Worm (Caenorhabditis elegans) whole organism, L2 larva: Measurements from ENCODE around the gene Y49A3A.4.

ENCODE experiments used
- F13H6.1 ChIP-seq: sonication (generic microtip); optimal IDR thresholded peaks from 2 replicates; lab custom pipeline; 2016; ENCODE audit warnings: missing genetic modification characterization, missing compliant biosample characterization
- R02D3.7 ChIP-seq: fragments of 150-350 bp; optimal IDR thresholded peaks from 2 replicates; lab custom pipeline; 2014; ENCODE audit warnings: missing biosample characterization, missing genetic modification characterization
- ZK546.5 ChIP-seq: sonication (generic microtip); optimal IDR thresholded peaks from 2 replicates; lab custom pipeline; 2017; ENCODE audit warnings: missing biosample characterization, missing genetic modification characterization
- alr-1 ChIP-seq: fragments of 150-350 bp; optimal IDR thresholded peaks from 2 replicates; lab custom pipeline; 2014; ENCODE audit warnings: missing biosample characterization, missing genetic modification characterization
- aly-2 ChIP-seq: fragments of 150-350 bp; optimal IDR thresholded peaks from 2 replicates; lab custom pipeline; 2014; ENCODE audit warnings: missing biosample characterization, missing genetic modification characterization
- ama-1 ChIP-seq: fragments of 150-350 bp; optimal IDR thresholded peaks from 2 replicates; lab custom pipeline; 2018; ENCODE audit warnings: inconsistent platforms
- blmp-1 ChIP-seq: sonication (generic microtip); optimal IDR thresholded peaks from 2 replicates; lab custom pipeline; 2017; ENCODE audit warnings: missing genetic modification characterization, mild to moderate bottlenecking, missing compliant biosample characterization, antibody characterized with exemption, moderate library complexity; ENCODE audit not compliant: insufficient read depth
- ceh-16 ChIP-seq: fragments of 150-350 bp; optimal IDR thresholded peaks from 2 replicates; lab custom pipeline; 2014; ENCODE audit warnings: missing biosample characterization, missing genetic modification characterization
- crh-2 ChIP-seq: sonication (generic microtip); optimal IDR thresholded peaks from 2 replicates; lab custom pipeline; 2017; ENCODE audit warnings: missing biosample characterization, missing genetic modification characterization
- dmd-4 ChIP-seq: sonication (generic microtip); optimal IDR thresholded peaks from 2 replicates; lab custom pipeline; 2017; ENCODE audit warnings: missing biosample characterization, missing genetic modification characterization
- egl-27 ChIP-seq: sonication (generic microtip); optimal IDR thresholded peaks from 3 replicates; lab custom pipeline; 2017; ENCODE audit warnings: missing biosample characterization, missing genetic modification reagents, missing genetic modification characterization
- elt-1 ChIP-seq: fragments of 150-350 bp; optimal IDR thresholded peaks from 2 replicates; lab custom pipeline; 2014; ENCODE audit warnings: missing biosample characterization, missing genetic modification characterization
- elt-3 ChIP-seq: sonication (generic microtip); optimal IDR thresholded peaks from 2 replicates; lab custom pipeline; 2017; ENCODE audit warnings: missing biosample characterization, missing genetic modification characterization
- fos-1 ChIP-seq: fragments of 150-350 bp; optimal IDR thresholded peaks from 2 replicates; lab custom pipeline; 2014; ENCODE audit warnings: missing biosample characterization, missing genetic modification characterization
- gmeb-1 ChIP-seq: fragments of 150-350 bp; optimal IDR thresholded peaks from 2 replicates; lab custom pipeline; 2014; ENCODE audit warnings: missing biosample characterization, missing genetic modification characterization
- lin-11 ChIP-seq: fragments of 150-350 bp; sonication (generic microtip); optimal IDR thresholded peaks from 2 replicates; lab custom pipeline; 2014; ENCODE audit warnings: missing biosample characterization, missing genetic modification characterization, inconsistent platforms, mixed read lengths
- lin-13 ChIP-seq: fragments of 150-350 bp; optimal IDR thresholded peaks from 2 replicates; lab custom pipeline; 2014; ENCODE audit warnings: missing biosample characterization, missing genetic modification reagents, missing genetic modification characterization
- lin-39 ChIP-seq: fragments of 150-350 bp; optimal IDR thresholded peaks from 2 replicates; lab custom pipeline; 2014; ENCODE audit warnings: missing biosample characterization, missing genetic modification reagents, missing genetic modification characterization
- lsy-2 ChIP-seq, 2 experiments: fragments of 150-350 bp in 1 of 2; sonication (generic microtip) in 1 of 2; optimal IDR thresholded peaks; 2 replicates each; lab custom pipeline; 2014 to 2017; ENCODE audit warnings: missing biosample characterization in 2 of 2, missing genetic modification characterization in 2 of 2
- mab-5 ChIP-seq: fragments of 150-350 bp; optimal IDR thresholded peaks from 2 replicates; lab custom pipeline; 2014; ENCODE audit warnings: missing biosample characterization, missing genetic modification characterization
- mbf-1 ChIP-seq: sonication (generic microtip); optimal IDR thresholded peaks from 2 replicates; lab custom pipeline; 2017; ENCODE audit warnings: missing biosample characterization, missing genetic modification characterization
- mdl-1 ChIP-seq, 2 experiments: fragments of 150-350 bp in 1 of 2; sonication (generic microtip) in 1 of 2; optimal IDR thresholded peaks; 2 replicates each; lab custom pipeline; 2017; ENCODE audit warnings: missing biosample characterization in 2 of 2, missing genetic modification characterization in 2 of 2
- nhr-10 ChIP-seq: sonication (generic microtip); optimal IDR thresholded peaks from 2 replicates; lab custom pipeline; 2017; ENCODE audit warnings: missing biosample characterization, missing genetic modification characterization
- nhr-11 ChIP-seq: fragments of 150-350 bp; optimal IDR thresholded peaks from 2 replicates; lab custom pipeline; 2014; ENCODE audit warnings: missing biosample characterization, missing genetic modification characterization
- nhr-12 ChIP-seq: fragments of 150-350 bp; optimal IDR thresholded peaks from 2 replicates; lab custom pipeline; 2014; ENCODE audit warnings: missing biosample characterization, missing genetic modification characterization
- nhr-129 ChIP-seq: fragments of 150-350 bp; optimal IDR thresholded peaks from 2 replicates; lab custom pipeline; 2014; ENCODE audit warnings: missing biosample characterization, missing genetic modification characterization
- nhr-21 ChIP-seq: fragments of 150-350 bp; optimal IDR thresholded peaks from 2 replicates; lab custom pipeline; 2014; ENCODE audit warnings: missing biosample characterization, missing genetic modification characterization
- nhr-23 ChIP-seq: fragments of 150-350 bp; optimal IDR thresholded peaks from 2 replicates; lab custom pipeline; 2014; ENCODE audit warnings: missing biosample characterization, missing genetic modification reagents, missing genetic modification characterization
- nhr-237 ChIP-seq: fragments of 150-350 bp; optimal IDR thresholded peaks from 2 replicates; lab custom pipeline; 2014; ENCODE audit warnings: missing biosample characterization, missing genetic modification characterization
- nhr-25 ChIP-seq: fragments of 150-350 bp; sonication (generic microtip); optimal IDR thresholded peaks from 3 replicates; lab custom pipeline; 2014; ENCODE audit warnings: missing biosample characterization, missing genetic modification characterization
- nhr-6 ChIP-seq: fragments of 150-350 bp; optimal IDR thresholded peaks from 2 replicates; lab custom pipeline; 2014; ENCODE audit warnings: missing biosample characterization, missing genetic modification characterization
- nhr-77 ChIP-seq: fragments of 150-350 bp; optimal IDR thresholded peaks from 2 replicates; lab custom pipeline; 2014; ENCODE audit warnings: missing biosample characterization, missing genetic modification characterization
- sem-4 ChIP-seq: fragments of 150-350 bp; optimal IDR thresholded peaks from 2 replicates; lab custom pipeline; 2014; ENCODE audit warnings: missing biosample characterization, missing genetic modification reagents, missing genetic modification characterization
- skn-1 ChIP-seq: sonication (generic microtip); optimal IDR thresholded peaks from 2 replicates; lab custom pipeline; 2017; ENCODE audit warnings: missing biosample characterization, missing genetic modification characterization
- sma-3 ChIP-seq: sonication (generic microtip); optimal IDR thresholded peaks from 2 replicates; lab custom pipeline; 2016; ENCODE audit warnings: missing genetic modification reagents, missing genetic modification characterization, missing compliant biosample characterization
- sma-9 ChIP-seq, 2 experiments: fragments of 150-350 bp in 1 of 2; sonication (generic microtip) in 1 of 2; optimal IDR thresholded peaks; 2 replicates each; lab custom pipeline; 2014 to 2016; ENCODE audit warnings: missing genetic modification characterization in 2 of 2, mild to moderate bottlenecking in 1 of 2, missing biosample characterization in 1 of 2, missing compliant biosample characterization in 1 of 2, missing genetic modification reagents in 1 of 2, moderate library complexity in 1 of 2
- snpc-4 ChIP-seq: fragments of 150-350 bp; optimal IDR thresholded peaks from 2 replicates; lab custom pipeline; 2014; ENCODE audit warnings: missing biosample characterization, missing genetic modification characterization
- unc-39 ChIP-seq: fragments of 150-350 bp; optimal IDR thresholded peaks from 2 replicates; lab custom pipeline; 2014; ENCODE audit warnings: missing biosample characterization, missing genetic modification characterization
- unc-55 ChIP-seq: fragments of 150-350 bp; sonication (generic microtip); optimal IDR thresholded peaks from 3 replicates; lab custom pipeline; 2014; ENCODE audit warnings: missing biosample characterization, missing genetic modification reagents, missing genetic modification characterization
- zag-1 ChIP-seq: fragments of 150-350 bp; optimal IDR thresholded peaks from 2 replicates; lab custom pipeline; 2014; ENCODE audit warnings: missing biosample characterization, missing genetic modification characterization
- ztf-1 ChIP-seq: fragments of 200-800 bp; sonication (Bioruptor generic); conservative IDR thresholded peaks from 2 replicates; pipeline ENCODE4 v1.3.6; 2022; ENCODE audit warnings: missing genetic modification characterization, missing compliant biosample characterization
- ztf-11 ChIP-seq: sonication (generic microtip); optimal IDR thresholded peaks from 2 replicates; lab custom pipeline; 2017; ENCODE audit warnings: missing biosample characterization, missing genetic modification characterization
- ztf-4 ChIP-seq: fragments of 150-350 bp; optimal IDR thresholded peaks from 2 replicates; lab custom pipeline; 2014; ENCODE audit warnings: missing biosample characterization, missing genetic modification characterization

Y49A3A.4 gene

ce11 chrV:14364586-14365248, 6.0 kb upstream of the Y49A3A.4 start:
- TF ChIP-seq crh-2 (tag; lab: Kevin White, UChicago) (no peak), fos-1 (peak; percentile 12), nhr-21 (tag; lab: Kevin White, UChicago) (no peak), ZK546.5 (no peak), unc-55 (GFP tag; lab: Kevin White, UChicago) (no peak), elt-1 (tag; lab: Kevin White, UChicago) (no peak), dmd-4 (tag; lab: Kevin White, UChicago) (no peak), snpc-4 (tag; lab: Kevin White, UChicago) (no peak), blmp-1 (tag; lab: Kevin White, UChicago) (peak; percentile 64), lsy-2 (tag; optimal IDR thresholded peaks at IDR 0.05; lab: Kevin White, UChicago) (peak in 1 of 2 experiments; percentile 74), lin-39 (tag; lab: Kevin White, UChicago) (no peak), zag-1 (no peak), nhr-25 (no peak), alr-1 (no peak), sma-3 (GFP tag; lab: Kevin White, UChicago) (no peak), ztf-1 (GFP tag; lab: Robert Waterston, UW) (no peak), unc-39 (tag; lab: Kevin White, UChicago) (no peak), sma-9 (GFP tag; optimal IDR thresholded peaks at IDR 0.05; lab: Kevin White, UChicago) (no peak), sma-9 (tag; optimal IDR thresholded peaks at IDR 0.05; lab: Kevin White, UChicago) (no peak), skn-1 (tag; lab: Kevin White, UChicago) (no peak), nhr-11 (no peak), lin-13 (GFP tag; lab: Kevin White, UChicago) (no peak), sem-4 (tag; lab: Kevin White, UChicago) (peak; percentile 6), mdl-1 (tag; optimal IDR thresholded peaks at IDR 0.05; lab: Kevin White, UChicago) (no peak)
- TF ChIP-seq, all 48 proteins: peak for 4

- TF ChIP-seq nhr-10 (tag; lab: Kevin White, UChicago) (no peak), egl-27 (tag; lab: Kevin White, UChicago) (no peak), nhr-129 (tag; lab: Kevin White, UChicago) (no peak), sma-9 (GFP tag; optimal IDR thresholded peaks at IDR 0.05; lab: Kevin White, UChicago) (no peak), sma-9 (tag; optimal IDR thresholded peaks at IDR 0.05; lab: Kevin White, UChicago) (no peak), ZK546.5 (no peak), lin-11 (tag; lab: Kevin White, UChicago) (no peak), elt-3 (no peak), aly-2 (tag; lab: Kevin White, UChicago) (no peak), snpc-4 (tag; lab: Kevin White, UChicago) (no peak), mbf-1 (tag; lab: Kevin White, UChicago) (no peak), ztf-4 (tag; lab: Kevin White, UChicago) (no peak), fos-1 (no peak), mab-5 (tag; lab: Kevin White, UChicago) (no peak), nhr-6 (tag; lab: Kevin White, UChicago) (no peak)
These were observed 3.3 kb upstream of the Y49A3A.4 start for ce11 chrV:14361973-14362372.

ce11 chrV:14355738-14356368, 2.8 kb downstream of the Y49A3A.4 start, which contains the start of gene cyn-1:
Gene cyn-1 (plus strand): TSS chrV:14356076.
- peak; percentile 80 for TF ChIP-seq F13H6.1 (tag; lab: Kevin White, UChicago)
- TF ChIP-seq nhr-237 (tag; lab: Kevin White, UChicago), result no peak
- TF ChIP-seq lsy-2 (tag; optimal IDR thresholded peaks at IDR 0.05; lab: Kevin White, UChicago), result peak; percentile 81 to 93
- TF ChIP-seq blmp-1 (tag; lab: Kevin White, UChicago), result no peak
- TF ChIP-seq lin-11 (tag; lab: Kevin White, UChicago), result peak; percentile 15
- TF ChIP-seq ZK546.5, result no peak
- peak; percentile 81 for TF ChIP-seq lin-13 (GFP tag; lab: Kevin White, UChicago)
- peak; percentile 88 for TF ChIP-seq unc-55 (GFP tag; lab: Kevin White, UChicago)
- TF ChIP-seq crh-2 (tag; lab: Kevin White, UChicago), result peak; percentile 80
- peak; percentile 52 for TF ChIP-seq sem-4 (tag; lab: Kevin White, UChicago)
- peak; percentile 69 for TF ChIP-seq nhr-129 (tag; lab: Kevin White, UChicago)
- no peak for TF ChIP-seq nhr-77 (tag; lab: Kevin White, UChicago)
- no peak for TF ChIP-seq mbf-1 (tag; lab: Kevin White, UChicago)
- TF ChIP-seq skn-1 (tag; lab: Kevin White, UChicago), result no peak
- TF ChIP-seq elt-1 (tag; lab: Kevin White, UChicago), result no peak
- no peak for TF ChIP-seq ztf-11 (tag; lab: Kevin White, UChicago)
- TF ChIP-seq alr-1, result no peak
- TF ChIP-seq nhr-10 (tag; lab: Kevin White, UChicago), result no peak
- TF ChIP-seq elt-3, result no peak
- TF ChIP-seq mdl-1 (tag; optimal IDR thresholded peaks at IDR 0.05; lab: Kevin White, UChicago), result peak in 1 of 2 experiments; percentile 26
- TF ChIP-seq zag-1, result no peak
- no peak for TF ChIP-seq lin-39 (tag; lab: Kevin White, UChicago)
- peak; percentile 48 for TF ChIP-seq fos-1
- no peak for TF ChIP-seq ztf-4 (tag; lab: Kevin White, UChicago)
- TF ChIP-seq nhr-21 (tag; lab: Kevin White, UChicago), result peak; percentile 73
- TF ChIP-seq nhr-12 (tag; lab: Kevin White, UChicago), result no peak
- TF ChIP-seq R02D3.7 (tag; lab: Kevin White, UChicago), result peak; percentile 49
- TF ChIP-seq sma-3 (GFP tag; lab: Kevin White, UChicago), result peak; percentile 80
- peak; percentile 32 for TF ChIP-seq ceh-16 (tag; lab: Kevin White, UChicago)
- no peak for TF ChIP-seq unc-39 (tag; lab: Kevin White, UChicago)
- no peak for TF ChIP-seq dmd-4 (tag; lab: Kevin White, UChicago)
- TF ChIP-seq ama-1 (lab: Kevin White, UChicago), result peak; percentile 78
- TF ChIP-seq egl-27 (tag; lab: Kevin White, UChicago), result peak; percentile 46
- TF ChIP-seq nhr-23 (tag; lab: Kevin White, UChicago), result no peak
- TF ChIP-seq gmeb-1 (tag; lab: Kevin White, UChicago), result peak; percentile 98
